Worm (Caenorhabditis elegans) whole organism, young adult: ENCODE measurements around the gene nadk-2.

Experiments used
- B0019.2 ChIP-seq: fragments of 200-800 bp; sonication (Bioruptor generic); conservative IDR thresholded peaks from 2 replicates; pipeline ENCODE4 v1.3.6; 2022; ENCODE audit warnings: missing genetic modification reagents, missing genetic modification characterization, missing compliant biosample characterization
- B0035.1 ChIP-seq: sonication (generic microtip); optimal IDR thresholded peaks from 2 replicates; lab custom pipeline; 2016; ENCODE audit warnings: missing genetic modification characterization, mild to moderate bottlenecking, missing compliant biosample characterization, missing genotype, missing genetic modification reagents
- B0261.1 ChIP-seq: sonication (generic microtip); optimal IDR thresholded peaks from 2 replicates; lab custom pipeline; 2016; ENCODE audit warnings: mild to moderate bottlenecking, missing genetic modification characterization, moderate library complexity, missing compliant biosample characterization
- C17E4.6 ChIP-seq: fragments of 200-800 bp; sonication (Bioruptor generic); IDR thresholded peaks from 2 replicates; pipeline ENCODE4 v1.3.6; 2022; ENCODE audit warnings: missing genetic modification reagents, missing genetic modification characterization, missing compliant biosample characterization
- D2030.7 ChIP-seq: fragments of 200-800 bp; sonication (Bioruptor generic); IDR thresholded peaks from 2 replicates; pipeline ENCODE4 v1.3.6; 2022; ENCODE audit warnings: missing genetic modification reagents, missing genetic modification characterization, missing compliant biosample characterization
- F10E7.11 ChIP-seq: sonication (generic microtip); optimal IDR thresholded peaks from 2 replicates; lab custom pipeline; 2017; ENCODE audit warnings: mild to moderate bottlenecking, missing genetic modification characterization, moderate library complexity, missing compliant biosample characterization
- F23B12.7 ChIP-seq: sonication (generic microtip); optimal IDR thresholded peaks from 2 replicates; lab custom pipeline; 2017; ENCODE audit warnings: missing genetic modification characterization, mild to moderate bottlenecking, missing compliant biosample characterization, antibody characterized with exemption, moderate library complexity; ENCODE audit not compliant: insufficient read depth
- F33H1.4 ChIP-seq: fragments of 200-800 bp; sonication (Bioruptor generic); IDR thresholded peaks from 2 replicates; pipeline ENCODE4 v1.3.6; 2022; ENCODE audit warnings: missing genetic modification reagents, missing genetic modification characterization, missing compliant biosample characterization
- F37B4.10 ChIP-seq: fragments of 200-800 bp; sonication (Bioruptor generic); IDR thresholded peaks from 2 replicates; pipeline ENCODE4 v1.3.6; 2022; ENCODE audit warnings: missing genetic modification characterization, missing compliant biosample characterization
- F52B5.7 ChIP-seq: sonication (generic microtip); optimal IDR thresholded peaks from 2 replicates; lab custom pipeline; 2016; ENCODE audit warnings: mild to moderate bottlenecking, missing genetic modification characterization, missing compliant biosample characterization
- F57A8.1 ChIP-seq: fragments of 200-800 bp; sonication (Bioruptor generic); optimal IDR thresholded peaks from 2 replicates; lab custom pipeline; 2018; ENCODE audit warnings: mild to moderate bottlenecking, missing genetic modification characterization, moderate library complexity, missing compliant biosample characterization
- K11D2.4 ChIP-seq: fragments of 200-800 bp; sonication (Bioruptor generic); IDR thresholded peaks from 2 replicates; pipeline ENCODE4 v1.3.6; 2022; ENCODE audit warnings: missing genetic modification reagents, missing genetic modification characterization, missing compliant biosample characterization
- K12H6.12 ChIP-seq: fragments of 200-800 bp; sonication (Bioruptor generic); optimal IDR thresholded peaks from 2 replicates; lab custom pipeline; 2018; ENCODE audit warnings: mild to moderate bottlenecking, missing genetic modification characterization, missing compliant biosample characterization
- T26A5.8 ChIP-seq: sonication (generic microtip); optimal IDR thresholded peaks from 2 replicates; lab custom pipeline; 2016; ENCODE audit warnings: missing genetic modification characterization, missing compliant biosample characterization
- Y53F4B.3 ChIP-seq: fragments of 200-800 bp; sonication (Bioruptor generic); IDR thresholded peaks from 2 replicates; pipeline ENCODE4 v1.3.6; 2022; ENCODE audit warnings: missing genetic modification reagents, missing genetic modification characterization, missing compliant biosample characterization
- Y79H2A.3 ChIP-seq: fragments of 200-800 bp; sonication (Bioruptor generic); conservative IDR thresholded peaks from 2 replicates; pipeline ENCODE4 v1.3.6; 2022; ENCODE audit warnings: missing genetic modification reagents, missing genetic modification characterization, missing compliant biosample characterization
- Y95B8A.8 ChIP-seq: fragments of 200-800 bp; sonication (Bioruptor generic); IDR thresholded peaks from 2 replicates; pipeline ENCODE4 v1.3.6; 2022; ENCODE audit warnings: missing genetic modification reagents, missing genetic modification characterization, missing compliant biosample characterization
- atf-7 ChIP-seq: sonication (generic microtip); optimal IDR thresholded peaks from 2 replicates; lab custom pipeline; 2017; ENCODE audit warnings: mild to moderate bottlenecking, missing genetic modification characterization, missing compliant biosample characterization
- athp-1 ChIP-seq: sonication (generic microtip); optimal IDR thresholded peaks from 2 replicates; lab custom pipeline; 2017; ENCODE audit warnings: mild to moderate bottlenecking, missing genetic modification characterization, missing compliant biosample characterization
- bed-1 ChIP-seq: fragments of 200-800 bp; sonication (Bioruptor generic); IDR thresholded peaks from 2 replicates; pipeline ENCODE4 v1.3.6; 2022; ENCODE audit warnings: missing genetic modification reagents, missing genetic modification characterization, missing compliant biosample characterization
- ccch-3 ChIP-seq: fragments of 200-800 bp; sonication (Bioruptor generic); optimal IDR thresholded peaks from 2 replicates; lab custom pipeline; 2018; ENCODE audit warnings: mild to moderate bottlenecking, missing genetic modification characterization, missing compliant biosample characterization
- ceh-40 ChIP-seq: fragments of 200-800 bp; sonication (Bioruptor generic); IDR thresholded peaks from 2 replicates; pipeline ENCODE4 v1.3.6; 2022; ENCODE audit warnings: missing genetic modification characterization, missing compliant biosample characterization
- chd-7 ChIP-seq: sonication (generic microtip); optimal IDR thresholded peaks from 2 replicates; lab custom pipeline; 2016; ENCODE audit warnings: mild to moderate bottlenecking, missing genetic modification characterization, moderate library complexity, missing compliant biosample characterization
- dpl-1 ChIP-seq: fragments of 150-350 bp; optimal IDR thresholded peaks from 2 replicates; lab custom pipeline; 2014; ENCODE audit warnings: missing biosample characterization, missing genetic modification reagents, missing genetic modification characterization
- ekl-4 ChIP-seq: fragments of 200-800 bp; sonication (Bioruptor generic); IDR thresholded peaks from 2 replicates; pipeline ENCODE4 v1.3.6; 2022; ENCODE audit warnings: missing genetic modification reagents, missing genetic modification characterization, missing compliant biosample characterization
- ets-4 ChIP-seq: fragments of 200-800 bp; sonication (Bioruptor generic); optimal IDR thresholded peaks from 2 replicates; lab custom pipeline; 2018; ENCODE audit warnings: mild to moderate bottlenecking, missing genetic modification characterization, missing compliant biosample characterization
- hlh-12 ChIP-seq: sonication (generic microtip); optimal IDR thresholded peaks from 2 replicates; lab custom pipeline; 2016; ENCODE audit warnings: missing genetic modification characterization, missing compliant biosample characterization
- hlh-26 ChIP-seq: fragments of 200-800 bp; sonication (Bioruptor generic); conservative IDR thresholded peaks from 2 replicates; pipeline ENCODE4 v1.3.6; 2022; ENCODE audit warnings: missing genetic modification reagents, missing genetic modification characterization, missing compliant biosample characterization
- lag-1 ChIP-seq: fragments of 200-800 bp; sonication (Bioruptor generic); IDR thresholded peaks from 2 replicates; pipeline ENCODE4 v1.3.6; 2022; ENCODE audit warnings: missing genetic modification reagents, missing genetic modification characterization, missing compliant biosample characterization
- lin-54 ChIP-seq: fragments of 200-800 bp; sonication (Bioruptor generic); optimal IDR thresholded peaks from 2 replicates; lab custom pipeline; 2018; ENCODE audit warnings: mild to moderate bottlenecking, missing genetic modification characterization, missing compliant biosample characterization
- lir-1 ChIP-seq: fragments of 200-800 bp; sonication (Bioruptor generic); conservative IDR thresholded peaks from 2 replicates; pipeline ENCODE4 v1.3.6; 2022; ENCODE audit warnings: missing genetic modification reagents, missing genetic modification characterization, missing compliant biosample characterization
- lsl-1 ChIP-seq: fragments of 200-800 bp; sonication (Bioruptor generic); optimal IDR thresholded peaks from 2 replicates; lab custom pipeline; 2018; ENCODE audit warnings: mild to moderate bottlenecking, missing genetic modification characterization, moderate library complexity, missing compliant biosample characterization
- lsy-27 ChIP-seq: sonication (generic microtip); optimal IDR thresholded peaks from 2 replicates; lab custom pipeline; 2017; ENCODE audit warnings: missing genetic modification characterization, mild to moderate bottlenecking, missing compliant biosample characterization, antibody characterized with exemption, missing genotype, borderline replicate concordance; ENCODE audit not compliant: insufficient read depth
- madf-10 ChIP-seq: sonication (generic microtip); optimal IDR thresholded peaks from 2 replicates; lab custom pipeline; 2016; ENCODE audit warnings: mild to moderate bottlenecking, missing genetic modification characterization, missing compliant biosample characterization
- madf-8 ChIP-seq: fragments of 200-800 bp; sonication (Bioruptor generic); conservative IDR thresholded peaks from 2 replicates; pipeline ENCODE4 v1.3.6; 2022; ENCODE audit warnings: missing genetic modification reagents, missing genetic modification characterization, missing compliant biosample characterization
- mel-28 ChIP-seq: sonication (generic microtip); optimal IDR thresholded peaks from 2 replicates; lab custom pipeline; 2016; ENCODE audit warnings: borderline replicate concordance, mild to moderate bottlenecking, missing genetic modification characterization, missing compliant biosample characterization
- mes-4 ChIP-seq: sonication (generic microtip); optimal IDR thresholded peaks from 2 replicates; lab custom pipeline; 2016; ENCODE audit warnings: missing genotype, missing genetic modification characterization, missing compliant biosample characterization
- nfya-1 ChIP-seq: sonication (generic microtip); optimal IDR thresholded peaks from 2 replicates; lab custom pipeline; 2017; ENCODE audit warnings: antibody characterized with exemption, missing compliant biosample characterization, missing genetic modification characterization, borderline replicate concordance; ENCODE audit not compliant: insufficient read depth
- nfya-2 ChIP-seq: fragments of 200-800 bp; sonication (Bioruptor generic); IDR thresholded peaks from 2 replicates; pipeline ENCODE4 v1.3.6; 2022; ENCODE audit warnings: missing genetic modification reagents, missing genetic modification characterization, missing compliant biosample characterization
- nfyb-1 ChIP-seq: fragments of 200-800 bp; sonication (Bioruptor generic); IDR thresholded peaks from 2 replicates; pipeline ENCODE4 v1.3.6; 2022; ENCODE audit warnings: missing genetic modification reagents, missing genetic modification characterization, missing compliant biosample characterization
- pbrm-1 ChIP-seq: fragments of 200-800 bp; sonication (Bioruptor generic); IDR thresholded peaks from 2 replicates; pipeline ENCODE4 v1.3.6; 2022; ENCODE audit warnings: missing genetic modification reagents, missing genetic modification characterization, missing compliant biosample characterization
- pha-4 ChIP-seq: fragments of 150-350 bp; sonication (generic microtip); optimal IDR thresholded peaks from 2 replicates; lab custom pipeline; 2014; ENCODE audit warnings: missing biosample characterization, missing genetic modification reagents, missing genetic modification characterization
- sdz-38 ChIP-seq: sonication (generic microtip); optimal IDR thresholded peaks from 2 replicates; lab custom pipeline; 2016; ENCODE audit warnings: missing genotype, missing genetic modification characterization, missing compliant biosample characterization
- tbx-9 ChIP-seq: sonication (generic microtip); optimal IDR thresholded peaks from 2 replicates; lab custom pipeline; 2016; ENCODE audit warnings: borderline replicate concordance, missing genetic modification characterization, inconsistent platforms, missing compliant biosample characterization
- ztf-18 ChIP-seq: sonication (generic microtip); optimal IDR thresholded peaks from 2 replicates; lab custom pipeline; 2016; ENCODE audit warnings: missing genotype, mild to moderate bottlenecking, missing genetic modification characterization, missing compliant biosample characterization
- ztf-22 ChIP-seq: fragments of 200-800 bp; sonication (Bioruptor generic); optimal IDR thresholded peaks from 2 replicates; lab custom pipeline; 2018; ENCODE audit warnings: mild to moderate bottlenecking, missing genetic modification characterization, moderate library complexity, missing compliant biosample characterization
- ztf-25 ChIP-seq: fragments of 200-800 bp; sonication (Bioruptor generic); IDR thresholded peaks from 2 replicates; pipeline ENCODE4 v1.3.6; 2022; ENCODE audit warnings: missing genetic modification reagents, missing genetic modification characterization, missing compliant biosample characterization
- ztf-28 ChIP-seq: fragments of 200-800 bp; sonication (Bioruptor generic); IDR thresholded peaks from 2 replicates; pipeline ENCODE4 v1.3.6; 2022; ENCODE audit warnings: missing genetic modification reagents, missing genetic modification characterization, missing compliant biosample characterization
- ztf-3 ChIP-seq: fragments of 200-800 bp; sonication (Bioruptor generic); optimal IDR thresholded peaks from 2 replicates; lab custom pipeline; 2018; ENCODE audit warnings: mild to moderate bottlenecking, missing genetic modification characterization, missing compliant biosample characterization
- ztf-6 ChIP-seq: fragments of 200-800 bp; sonication (Bioruptor generic); IDR thresholded peaks from 2 replicates; pipeline ENCODE4 v1.3.6; 2022; ENCODE audit warnings: missing genetic modification reagents, missing genetic modification characterization, missing compliant biosample characterization

nadk-2 gene

DNA sequence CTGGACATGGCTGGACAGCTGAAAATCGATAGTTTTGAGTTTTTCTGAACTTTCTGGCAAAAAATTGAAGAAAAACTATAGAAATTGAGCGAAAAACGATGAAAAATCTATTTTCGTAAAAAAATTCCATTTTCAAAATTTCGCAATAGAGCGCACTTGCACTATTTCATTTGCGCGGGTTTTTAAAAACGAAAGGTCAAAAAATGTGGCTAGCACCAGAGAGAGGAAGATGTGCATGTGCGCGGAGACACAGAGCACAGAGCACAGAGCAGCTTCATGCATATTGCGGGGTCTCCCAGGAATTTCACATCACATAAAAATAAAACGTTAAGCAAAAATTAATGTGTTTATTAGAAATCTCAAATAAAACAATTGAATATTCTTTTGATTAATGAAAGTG lies 58.5 kb downstream of the nadk-2 start, which contains the start of gene Y17G7B.18 (continued):
- TF ChIP-seq F57A8.1 (GFP tag; lab: Kevin White, UChicago) = no peak
- TF ChIP-seq F10E7.11 (tag; lab: Kevin White, UChicago) = no peak
- TF ChIP-seq T26A5.8 (tag; lab: Kevin White, UChicago) = no peak
- TF ChIP-seq dpl-1 (GFP tag; lab: Kevin White, UChicago) = peak; percentile 85
- no peak for TF ChIP-seq nfya-2 (GFP tag; lab: Robert Waterston, UW)
- TF ChIP-seq atf-7 (tag; lab: Kevin White, UChicago) = no peak
- no peak for TF ChIP-seq ztf-3 (GFP tag; lab: Kevin White, UChicago)
- no peak for TF ChIP-seq ztf-6
- TF ChIP-seq ekl-4 (GFP tag; lab: Robert Waterston, UW) = no peak
- no peak for TF ChIP-seq ets-4 (GFP tag; lab: Kevin White, UChicago)
- no peak for TF ChIP-seq ztf-25 (GFP tag; lab: Robert Waterston, UW)
- TF ChIP-seq pha-4 (tag; lab: Kevin White, UChicago) = no peak
- TF ChIP-seq B0035.1 = no peak
- no peak for TF ChIP-seq madf-8 (GFP tag; lab: Robert Waterston, UW)
- no peak for TF ChIP-seq ztf-28
- no peak for TF ChIP-seq sdz-38 (tag; lab: Kevin White, UChicago)
- TF ChIP-seq B0261.1 = no peak
- peak; percentile 19; the same call in 1 of the 2 replicates for TF ChIP-seq pbrm-1 (GFP tag; lab: Robert Waterston, UW)
- TF ChIP-seq ceh-40 (GFP tag; lab: Robert Waterston, UW) = no peak
- no peak for TF ChIP-seq B0019.2
- TF ChIP-seq F23B12.7 (tag; lab: Kevin White, UChicago) = peak; percentile 21
- TF ChIP-seq bed-1 = no peak
- TF ChIP-seq ztf-22 (GFP tag; lab: Kevin White, UChicago) = no peak
- no peak for TF ChIP-seq nfya-1 (tag; lab: Kevin White, UChicago)
- TF ChIP-seq lag-1 (GFP tag; lab: Robert Waterston, UW) = no peak
- TF ChIP-seq K11D2.4 (GFP tag; lab: Robert Waterston, UW) = no peak
- TF ChIP-seq ztf-18 (tag; lab: Kevin White, UChicago) = no peak
- TF ChIP-seq mes-4 (tag; lab: Kevin White, UChicago) = no peak
- no peak for TF ChIP-seq athp-1
- no peak for TF ChIP-seq C17E4.6 (GFP tag; lab: Robert Waterston, UW)
- no peak for TF ChIP-seq Y79H2A.3
- TF ChIP-seq lsy-27 (tag; lab: Kevin White, UChicago) = no peak
- TF ChIP-seq hlh-12 (tag; lab: Kevin White, UChicago) = no peak
- peak; percentile 34 for TF ChIP-seq lsl-1 (GFP tag; lab: Kevin White, UChicago)
- TF ChIP-seq tbx-9 (tag; lab: Kevin White, UChicago) = no peak
- no peak for TF ChIP-seq Y95B8A.8
- TF ChIP-seq F33H1.4 (GFP tag; lab: Robert Waterston, UW) = peak; percentile 38
- no peak for TF ChIP-seq hlh-26
- TF ChIP-seq ccch-3 (GFP tag; lab: Kevin White, UChicago) = no peak
- TF ChIP-seq lin-54 (GFP tag; lab: Kevin White, UChicago) = peak; percentile 90
- no peak for TF ChIP-seq lir-1 (GFP tag; lab: Robert Waterston, UW)
- no peak for TF ChIP-seq mel-28 (tag; lab: Kevin White, UChicago)
- TF ChIP-seq Y53F4B.3 (GFP tag; lab: Robert Waterston, UW) = no peak
- TF ChIP-seq nfyb-1 (GFP tag; lab: Robert Waterston, UW) = no peak
- no peak for TF ChIP-seq madf-10 (tag; lab: Kevin White, UChicago)
- no peak for TF ChIP-seq F37B4.10
- no peak for TF ChIP-seq D2030.7
- TF ChIP-seq chd-7 = no peak
- TF ChIP-seq F52B5.7 = no peak
- no peak for TF ChIP-seq K12H6.12 (tag; lab: Kevin White, UChicago)
